Worm (Caenorhabditis elegans) whole organism, midembryonic: ENCODE measurements around the gene wdfy-3.

ENCODE experiments used
- T22C8.4 ChIP-seq: fragments of 200-800 bp; sonication (Bioruptor generic); IDR thresholded peaks from 2 replicates; pipeline ENCODE4 v1.3.6; 2022; ENCODE audit warnings: missing genetic modification characterization, missing compliant biosample characterization
- flt-1 ChIP-seq: fragments of 200-800 bp; sonication (Bioruptor generic); IDR thresholded peaks from 2 replicates; pipeline ENCODE4 v1.3.6; 2022; ENCODE audit warnings: missing genetic modification characterization, missing compliant biosample characterization
- klf-2 ChIP-seq: fragments of 200-800 bp; sonication (Bioruptor generic); conservative IDR thresholded peaks from 2 replicates; pipeline ENCODE4 v1.3.6; 2022; ENCODE audit warnings: missing genetic modification reagents, missing genetic modification characterization, missing compliant biosample characterization
- med-1 ChIP-seq: sonication (generic microtip); optimal IDR thresholded peaks from 2 replicates; lab custom pipeline; 2017; ENCODE audit warnings: missing genetic modification characterization, mild to moderate bottlenecking, missing compliant biosample characterization, antibody characterized with exemption, missing genetic modification reagents; ENCODE audit not compliant: insufficient read depth
- ref-1 ChIP-seq: fragments of 200-800 bp; sonication (Bioruptor generic); conservative IDR thresholded peaks from 2 replicates; pipeline ENCODE4 v1.3.6; 2022; ENCODE audit warnings: missing genetic modification reagents, missing genetic modification characterization, missing compliant biosample characterization
- tab-1 ChIP-seq: fragments of 200-800 bp; sonication (Bioruptor generic); IDR thresholded peaks from 2 replicates; pipeline ENCODE4 v1.3.6; 2022; ENCODE audit warnings: missing genetic modification characterization, missing compliant biosample characterization

ce11 chrIV:12614624-12615023 lies 38.6 kb upstream of the wdfy-3 start, which contains the start of gene efa-6:
- no peak for TF ChIP-seq med-1 (GFP tag; lab: Kevin White, UChicago)
- TF ChIP-seq flt-1 (GFP tag; lab: Robert Waterston, UW): no peak
- TF ChIP-seq T22C8.4 (GFP tag; lab: Robert Waterston, UW): no peak
- TF ChIP-seq ref-1 (GFP tag; lab: Robert Waterston, UW): no peak
- no peak for TF ChIP-seq klf-2
- no peak for TF ChIP-seq tab-1 (GFP tag; lab: Robert Waterston, UW)
